Worm (Caenorhabditis elegans) whole organism, L4 larva: ENCODE measurements around the gene Y105C5A.10.

Experiments used
- F26F4.8 ChIP-seq: fragments of 200-800 bp; sonication (Bioruptor generic); conservative IDR thresholded peaks from 2 replicates; pipeline ENCODE4 v1.3.6; 2022; ENCODE audit warnings: missing genetic modification characterization, missing compliant biosample characterization
- F37D6.2 ChIP-seq: sonication (generic microtip); optimal IDR thresholded peaks from 2 replicates; lab custom pipeline; 2016; ENCODE audit warnings: mild to moderate bottlenecking, missing genetic modification characterization, missing compliant biosample characterization
- F44E2.7 ChIP-seq: fragments of 200-800 bp; sonication (Bioruptor generic); IDR thresholded peaks from 2 replicates; pipeline ENCODE4 v2.1.2; 2022; ENCODE audit warnings: missing genetic modification characterization, missing compliant biosample characterization
- F49E8.2 ChIP-seq: sonication (generic microtip); optimal IDR thresholded peaks from 2 replicates; lab custom pipeline; 2016; ENCODE audit warnings: missing compliant biosample characterization, mild to moderate bottlenecking, missing genetic modification characterization, borderline replicate concordance
- Y105C5A.15 ChIP-seq: fragments of 200-800 bp; sonication (Bioruptor generic); IDR thresholded peaks from 2 replicates; pipeline ENCODE4 v1.3.6; 2022; ENCODE audit warnings: missing genetic modification characterization, missing compliant biosample characterization
- Y48G9A.11 ChIP-seq: fragments of 200-800 bp; sonication (Bioruptor generic); IDR thresholded peaks from 2 replicates; pipeline ENCODE4 v1.3.6; 2022; ENCODE audit warnings: missing genetic modification reagents, missing genetic modification characterization, missing compliant biosample characterization
- Y75B8A.6 ChIP-seq: fragments of 200-800 bp; sonication (Bioruptor generic); IDR thresholded peaks from 2 replicates; pipeline ENCODE4 v1.3.6; 2022; ENCODE audit warnings: missing genetic modification reagents, missing genetic modification characterization, missing compliant biosample characterization
- ZK546.5 ChIP-seq, 2 experiments: sonication (generic microtip); optimal IDR thresholded peaks; 2 replicates each; lab custom pipeline; 2017; ENCODE audit warnings: missing biosample characterization in 2 of 2, missing genetic modification characterization in 2 of 2
- aha-1 ChIP-seq: fragments of 150-350 bp; peaks from one replicate; lab custom pipeline; 2014; ENCODE audit warnings: missing biosample characterization, missing genetic modification characterization
- aly-2 ChIP-seq: sonication (generic microtip); optimal IDR thresholded peaks from 2 replicates; lab custom pipeline; 2018; ENCODE audit warnings: missing biosample characterization, missing genetic modification characterization
- ama-1 ChIP-seq: fragments of 150-350 bp; optimal IDR thresholded peaks from 2 replicates; lab custom pipeline; 2014; ENCODE audit warnings: inconsistent platforms, mixed read lengths
- ceh-44 ChIP-seq: fragments of 200-800 bp; sonication (Bioruptor generic); IDR thresholded peaks from 2 replicates; pipeline ENCODE4 v1.3.6; 2022; ENCODE audit warnings: missing genetic modification reagents, missing genetic modification characterization, missing compliant biosample characterization
- ceh-62 ChIP-seq: sonication (generic microtip); optimal IDR thresholded peaks from 2 replicates; lab custom pipeline; 2017; ENCODE audit warnings: missing biosample characterization, missing genetic modification characterization
- cey-2 ChIP-seq: sonication (generic microtip); optimal IDR thresholded peaks from 3 replicates; lab custom pipeline; 2017; ENCODE audit warnings: missing genetic modification characterization, mild to moderate bottlenecking, missing compliant biosample characterization, antibody characterized with exemption, borderline replicate concordance; ENCODE audit not compliant: insufficient read depth
- daf-12 ChIP-seq: fragments of 150-350 bp; optimal IDR thresholded peaks from 2 replicates; lab custom pipeline; 2014; ENCODE audit warnings: missing biosample characterization, missing genetic modification reagents, missing genetic modification characterization
- daf-16 ChIP-seq, 3 experiments: sonication (generic microtip); optimal IDR thresholded peaks; 2 replicates each; lab custom pipeline; 2016 to 2017; ENCODE audit warnings: missing genetic modification characterization in 3 of 3, missing genetic modification reagents in 3 of 3, mild to moderate bottlenecking in 2 of 3, missing compliant biosample characterization in 2 of 3, missing biosample characterization in 1 of 3, moderate library complexity in 1 of 3
- daf-8 ChIP-seq: fragments of 200-800 bp; sonication (Bioruptor generic); IDR thresholded peaks from 2 replicates; pipeline ENCODE4 v1.3.6; 2022; ENCODE audit warnings: missing genetic modification characterization, missing compliant biosample characterization
- dmd-6 ChIP-seq: fragments of 200-800 bp; sonication (Bioruptor generic); IDR thresholded peaks from 2 replicates; pipeline ENCODE4 v1.3.6; 2022; ENCODE audit warnings: missing genetic modification reagents, missing genetic modification characterization, missing compliant biosample characterization
- dpl-1 ChIP-seq: fragments of 150-350 bp; optimal IDR thresholded peaks from 2 replicates; lab custom pipeline; 2014; ENCODE audit warnings: missing biosample characterization, missing genetic modification reagents, missing genetic modification characterization
- dve-1 ChIP-seq: sonication (generic microtip); optimal IDR thresholded peaks from 2 replicates; lab custom pipeline; 2017; ENCODE audit warnings: antibody characterized with exemption, mild to moderate bottlenecking, missing genetic modification characterization, missing compliant biosample characterization; ENCODE audit not compliant: insufficient read depth
- egl-27 ChIP-seq: sonication (generic microtip); optimal IDR thresholded peaks from 3 replicates; lab custom pipeline; 2017; ENCODE audit warnings: missing biosample characterization, missing genetic modification reagents, missing genetic modification characterization
- egl-43 ChIP-seq: fragments of 200-800 bp; sonication (Bioruptor generic); IDR thresholded peaks from 2 replicates; pipeline ENCODE4 v1.3.6; 2022; ENCODE audit warnings: missing genetic modification reagents, missing genetic modification characterization, missing compliant biosample characterization
- hif-1 ChIP-seq, 2 experiments: sonication (generic microtip); optimal IDR thresholded peaks; 2 replicates each; lab custom pipeline; 2016 to 2017; ENCODE audit warnings: missing compliant biosample characterization in 2 of 2, missing genetic modification characterization in 2 of 2, missing genetic modification reagents in 2 of 2, missing genotype in 2 of 2, mild to moderate bottlenecking in 1 of 2
- hlh-11 ChIP-seq: fragments of 200-800 bp; sonication (Bioruptor generic); optimal IDR thresholded peaks from 2 replicates; lab custom pipeline; 2018; ENCODE audit warnings: mild to moderate bottlenecking, missing genetic modification characterization, missing compliant biosample characterization
- hmg-1.1 ChIP-seq: fragments of 200-800 bp; sonication (Bioruptor generic); IDR thresholded peaks from 2 replicates; pipeline ENCODE4 v1.3.6; 2022; ENCODE audit warnings: missing genetic modification reagents, missing genetic modification characterization, missing compliant biosample characterization
- lin-1 ChIP-seq: fragments of 200-800 bp; sonication (Bioruptor generic); IDR thresholded peaks from 2 replicates; pipeline ENCODE4 v1.3.6; 2022; ENCODE audit warnings: missing genetic modification reagents, missing genetic modification characterization, missing compliant biosample characterization
- lin-38 ChIP-seq: fragments of 200-800 bp; sonication (Bioruptor generic); IDR thresholded peaks from 2 replicates; pipeline ENCODE4 v1.3.6; 2022; ENCODE audit warnings: missing genetic modification reagents, missing genetic modification characterization, missing compliant biosample characterization
- lsy-2 ChIP-seq, 2 experiments: fragments of 150-350 bp in 1 of 2; sonication (generic microtip) in 1 of 2; optimal IDR thresholded peaks; 2 replicates each; lab custom pipeline; 2014 to 2017; ENCODE audit warnings: missing biosample characterization in 2 of 2, missing genetic modification characterization in 2 of 2
- mdl-1 ChIP-seq, 2 experiments: fragments of 150-350 bp in 1 of 2; sonication (generic microtip) in 1 of 2; optimal IDR thresholded peaks; 2 replicates each; lab custom pipeline; 2014 to 2017; ENCODE audit warnings: missing biosample characterization in 2 of 2, missing genetic modification characterization in 2 of 2
- mep-1 ChIP-seq: fragments of 150-350 bp; sonication (generic microtip); optimal IDR thresholded peaks from 3 replicates; lab custom pipeline; 2014; ENCODE audit warnings: missing biosample characterization, missing genetic modification characterization
- mes-2 ChIP-seq: sonication (generic microtip); optimal IDR thresholded peaks from 2 replicates; lab custom pipeline; 2016; ENCODE audit warnings: missing genotype, mild to moderate bottlenecking, missing genetic modification characterization, missing compliant biosample characterization; ENCODE audit not compliant: poor library complexity, severe bottlenecking
- mxl-2 ChIP-seq: fragments of 200-800 bp; sonication (Bioruptor generic); conservative IDR thresholded peaks from 2 replicates; pipeline ENCODE4 v1.3.6; 2022; ENCODE audit warnings: missing genetic modification reagents, missing genetic modification characterization, missing compliant biosample characterization
- nhr-111 ChIP-seq: fragments of 200-800 bp; sonication (Bioruptor generic); optimal IDR thresholded peaks from 2 replicates; lab custom pipeline; 2018; ENCODE audit warnings: mild to moderate bottlenecking, missing genetic modification characterization, missing compliant biosample characterization
- nhr-25 ChIP-seq: sonication (generic microtip); optimal IDR thresholded peaks from 2 replicates; lab custom pipeline; 2017; ENCODE audit warnings: missing genetic modification characterization, mild to moderate bottlenecking, missing compliant biosample characterization, antibody characterized with exemption, moderate library complexity, borderline replicate concordance; ENCODE audit not compliant: insufficient read depth
- nhr-28 ChIP-seq: fragments of 150-350 bp; optimal IDR thresholded peaks from 2 replicates; lab custom pipeline; 2014; ENCODE audit warnings: missing biosample characterization, missing genetic modification characterization
- nhr-48 ChIP-seq: sonication (generic microtip); optimal IDR thresholded peaks from 2 replicates; lab custom pipeline; 2016; ENCODE audit warnings: mild to moderate bottlenecking, missing genetic modification characterization, missing compliant biosample characterization
- pha-4 ChIP-seq, 2 experiments: fragments of 150-350 bp in 1 of 2; fragments of 200-800 bp in 1 of 2; sonication (Bioruptor generic) in 1 of 2; IDR thresholded peaks in 1 of 2; optimal IDR thresholded peaks in 1 of 2; 2 replicates each; pipeline versions ENCODE4 v1.3.6 to Lab custom; 2014 to 2022; ENCODE audit warnings: missing genetic modification characterization in 2 of 2, missing genetic modification reagents in 2 of 2, missing biosample characterization in 1 of 2, missing compliant biosample characterization in 1 of 2
- php-3 ChIP-seq: fragments of 200-800 bp; sonication (Bioruptor generic); IDR thresholded peaks from 2 replicates; pipeline ENCODE4 v1.3.6; 2022; ENCODE audit warnings: missing genetic modification reagents, missing genetic modification characterization, missing compliant biosample characterization
- pqm-1 ChIP-seq: sonication (generic microtip); optimal IDR thresholded peaks from 2 replicates; lab custom pipeline; 2017; ENCODE audit warnings: missing biosample characterization, missing genetic modification characterization
- set-16 ChIP-seq: fragments of 200-800 bp; sonication (Bioruptor generic); IDR thresholded peaks from 2 replicates; pipeline ENCODE4 v1.3.6; 2022; ENCODE audit warnings: missing genetic modification reagents, missing genetic modification characterization, missing compliant biosample characterization
- snpc-1.2 ChIP-seq: fragments of 200-800 bp; sonication (Bioruptor generic); IDR thresholded peaks from 2 replicates; pipeline ENCODE4 v1.3.6; 2022; ENCODE audit warnings: missing genetic modification reagents, missing genetic modification characterization, missing compliant biosample characterization
- snpc-4 ChIP-seq: fragments of 150-350 bp; optimal IDR thresholded peaks from 2 replicates; lab custom pipeline; 2014; ENCODE audit warnings: missing biosample characterization, missing genetic modification characterization
- unc-39 ChIP-seq: sonication (generic microtip); optimal IDR thresholded peaks from 2 replicates; lab custom pipeline; 2017; ENCODE audit warnings: missing biosample characterization, missing genetic modification characterization
- unc-62 ChIP-seq, 3 experiments: fragments of 150-350 bp in 1 of 3; sonication (generic microtip); optimal IDR thresholded peaks in 2 of 3; peaks in 1 of 3; 1 replicate in 1 of 3; 2 replicates in 2 of 3; lab custom pipeline; 2014 to 2017; ENCODE audit warnings: missing biosample characterization in 3 of 3, missing genetic modification characterization in 3 of 3, missing genetic modification reagents in 3 of 3, missing genotype in 1 of 3
- zag-1 ChIP-seq: fragments of 150-350 bp; optimal IDR thresholded peaks from 2 replicates; lab custom pipeline; 2014; ENCODE audit warnings: missing biosample characterization, missing genetic modification characterization
- zfp-3 ChIP-seq: fragments of 200-800 bp; sonication (Bioruptor generic); conservative IDR thresholded peaks from 2 replicates; pipeline ENCODE4 v1.3.6; 2022; ENCODE audit warnings: missing genetic modification reagents, missing genetic modification characterization, missing compliant biosample characterization
- zip-11 ChIP-seq: fragments of 200-800 bp; sonication (Bioruptor generic); IDR thresholded peaks from 2 replicates; pipeline ENCODE4 v1.3.6; 2022; ENCODE audit warnings: missing genetic modification characterization, missing compliant biosample characterization
- zip-2 ChIP-seq: fragments of 150-350 bp; optimal IDR thresholded peaks from 2 replicates; lab custom pipeline; 2014; ENCODE audit warnings: missing biosample characterization, missing genetic modification characterization

Gene Y105C5A.10

ce11 chrIV:15639223-15639622, 3.7 kb downstream of the Y105C5A.10 start:
- TF ChIP-seq aha-1 (peak; percentile 91), nhr-25 (no peak)

DNA sequence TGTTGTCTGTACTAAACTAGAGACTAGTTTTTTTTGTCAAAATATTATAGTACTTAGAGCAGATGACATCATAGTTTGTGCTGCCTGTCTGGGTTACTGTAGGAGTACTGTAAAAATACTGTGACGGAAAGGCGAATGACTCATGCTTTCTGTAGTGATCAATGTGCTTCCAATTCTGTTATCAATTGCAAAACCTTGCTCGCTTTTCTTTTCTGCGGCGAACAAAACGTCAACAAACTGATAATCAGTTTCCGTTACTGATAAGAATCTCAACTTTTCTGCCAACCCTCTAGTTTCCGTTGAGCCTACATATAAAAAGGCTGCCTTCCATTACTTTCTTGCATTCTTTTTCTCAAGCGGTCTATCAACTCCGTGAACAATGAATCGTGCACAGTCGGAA, 5.3 kb downstream of the Y105C5A.10 start, which contains the start of gene Y105C5A.13:
TSS of gene Y105C5A.13 (plus strand) at position 380 of the 400 bp plus-strand sequence.
- no peak for TF ChIP-seq egl-27
- TF ChIP-seq F37D6.2 (tag; lab: Kevin White, UChicago) = no peak
- TF ChIP-seq unc-62 (GFP tag; optimal IDR thresholded peaks at IDR 0.05 in 1 of 2; lab: Kevin White, UChicago) = no peak
- TF ChIP-seq unc-62 (tag; optimal IDR thresholded peaks at IDR 0.05; lab: Kevin White, UChicago) = no peak
- TF ChIP-seq zip-2 (tag; lab: Kevin White, UChicago) = no peak
- no peak for TF ChIP-seq mxl-2 (GFP tag; lab: Robert Waterston, UW)
- TF ChIP-seq daf-8 (GFP tag; lab: Robert Waterston, UW) = no peak
- no peak for TF ChIP-seq set-16 (GFP tag; lab: Robert Waterston, UW)
- no peak for TF ChIP-seq snpc-4 (tag; lab: Kevin White, UChicago)
- TF ChIP-seq hmg-1.1 = no peak
- TF ChIP-seq egl-43 (GFP tag; lab: Robert Waterston, UW) = no peak
- no peak for TF ChIP-seq Y75B8A.6 (GFP tag; lab: Robert Waterston, UW)
- no peak for TF ChIP-seq mep-1 (tag; lab: Kevin White, UChicago)
- TF ChIP-seq F44E2.7 (GFP tag; lab: Robert Waterston, UW) = no peak
- no peak for TF ChIP-seq ama-1 (lab: Kevin White, UChicago)
- TF ChIP-seq cey-2 = no peak
- no peak for TF ChIP-seq pha-4 (GFP tag; IDR thresholded peaks at IDR 0.05; lab: Robert Waterston, UW)
- TF ChIP-seq pha-4 (tag; optimal IDR thresholded peaks at IDR 0.05; lab: Kevin White, UChicago) = no peak
- no peak for TF ChIP-seq ceh-62 (tag; lab: Kevin White, UChicago)
- no peak for TF ChIP-seq Y48G9A.11 (GFP tag; lab: Robert Waterston, UW)
- no peak for TF ChIP-seq daf-12 (tag; lab: Kevin White, UChicago)
- TF ChIP-seq Y105C5A.15 = no peak
- TF ChIP-seq mdl-1 (tag; optimal IDR thresholded peaks at IDR 0.05; lab: Kevin White, UChicago) = no peak
- TF ChIP-seq F49E8.2 (tag; lab: Kevin White, UChicago) = no peak
- no peak for TF ChIP-seq php-3 (GFP tag; lab: Robert Waterston, UW)
- no peak for TF ChIP-seq zfp-3 (GFP tag; lab: Robert Waterston, UW)
- no peak for TF ChIP-seq lsy-2 (tag; optimal IDR thresholded peaks at IDR 0.05; lab: Kevin White, UChicago)
- no peak for TF ChIP-seq nhr-48 (tag; lab: Kevin White, UChicago)
- TF ChIP-seq hlh-11 (tag; lab: Kevin White, UChicago) = peak; percentile 39
- no peak for TF ChIP-seq daf-16 (GFP tag; optimal IDR thresholded peaks at IDR 0.05; lab: Kevin White, UChicago)
- peak; percentile 58 for TF ChIP-seq daf-16 (tag; optimal IDR thresholded peaks at IDR 0.05; lab: Kevin White, UChicago)
- TF ChIP-seq pqm-1 (tag; lab: Kevin White, UChicago) = peak; percentile 88
- no peak for TF ChIP-seq zip-11 (GFP tag; lab: Robert Waterston, UW)
- peak; percentile 79 for TF ChIP-seq dmd-6 (GFP tag; lab: Robert Waterston, UW)
- peak; percentile 72 for TF ChIP-seq nhr-28 (tag; lab: Kevin White, UChicago)
- no peak for TF ChIP-seq ceh-44 (GFP tag; lab: Robert Waterston, UW)
- no peak for TF ChIP-seq mes-2 (tag; lab: Kevin White, UChicago)
- no peak for TF ChIP-seq snpc-1.2
- peak; percentile 89 for TF ChIP-seq lin-1 (GFP tag; lab: Robert Waterston, UW)
- TF ChIP-seq nhr-111 (GFP tag; lab: Kevin White, UChicago) = no peak
- no peak for TF ChIP-seq lin-38 (GFP tag; lab: Robert Waterston, UW)
- TF ChIP-seq aly-2 (tag; lab: Kevin White, UChicago) = no peak
- TF ChIP-seq ZK546.5 (tag; optimal IDR thresholded peaks at IDR 0.05; lab: Kevin White, UChicago) = no peak
- TF ChIP-seq unc-39 (tag; lab: Kevin White, UChicago) = no peak
- TF ChIP-seq zag-1 (tag; lab: Kevin White, UChicago) = no peak
- TF ChIP-seq hif-1 (tag; optimal IDR thresholded peaks at IDR 0.05; lab: Kevin White, UChicago) = no peak
- no peak for TF ChIP-seq dve-1 (tag; lab: Kevin White, UChicago)
- TF ChIP-seq F26F4.8 = no peak
- no peak for TF ChIP-seq dpl-1 (GFP tag; lab: Kevin White, UChicago)
